Fruit fly (Drosophila melanogaster) whole organism, adult: ENCODE data around the gene gcm.

ENCODE experiments used
- CG11617 ChIP-seq: fragments of 200-800 bp; sonication (Bioruptor generic); optimal IDR thresholded peaks from 2 replicates; lab custom pipeline; 2017; ENCODE audit warnings: mild to moderate bottlenecking, missing biosample characterization, missing genetic modification reagents, missing genetic modification characterization
- CG14711 ChIP-seq: fragments of 200-800 bp; sonication (Bioruptor generic); optimal IDR thresholded peaks from 2 replicates; lab custom pipeline; 2018; ENCODE audit warnings: missing biosample characterization, mild to moderate bottlenecking, missing genetic modification characterization, moderate library complexity
- CG1620 ChIP-seq: fragments of 200-800 bp; sonication (Bioruptor generic); optimal IDR thresholded peaks from 2 replicates; lab custom pipeline; 2016; ENCODE audit warnings: missing biosample characterization, missing genetic modification characterization
- CG33017 ChIP-seq: fragments of 200-800 bp; sonication (Bioruptor generic); optimal IDR thresholded peaks from 2 replicates; lab custom pipeline; 2018; ENCODE audit warnings: missing biosample characterization, mild to moderate bottlenecking, missing genetic modification characterization, moderate library complexity
- Crg-1 ChIP-seq: fragments of 200-800 bp; sonication (Bioruptor generic); optimal IDR thresholded peaks from 2 replicates; lab custom pipeline; 2016; ENCODE audit warnings: missing biosample characterization, missing genetic modification characterization
- Hr96 ChIP-seq: fragments of 200-800 bp; sonication (Bioruptor generic); optimal IDR thresholded peaks from 2 replicates; lab custom pipeline; 2016; ENCODE audit warnings: missing biosample characterization, missing genetic modification characterization
- Mnt ChIP-seq: fragments of 200-800 bp; sonication (Bioruptor generic); optimal IDR thresholded peaks from 2 replicates; lab custom pipeline; 2016; ENCODE audit warnings: missing biosample characterization, mild to moderate bottlenecking, missing genetic modification characterization
- cic ChIP-seq: fragments of 200-800 bp; sonication (Bioruptor generic); optimal IDR thresholded peaks from 2 replicates; lab custom pipeline; 2017; ENCODE audit warnings: missing biosample characterization, mild to moderate bottlenecking, missing genetic modification characterization, moderate library complexity
- cnc ChIP-seq, 2 experiments: fragments of >200 bp; optimal IDR thresholded peaks; 2 replicates each; lab custom pipeline; 2017
- pad ChIP-seq: fragments of 200-800 bp; sonication (Bioruptor generic); optimal IDR thresholded peaks from 3 replicates; lab custom pipeline; 2017; ENCODE audit warnings: missing biosample characterization, missing genetic modification characterization, mild to moderate bottlenecking, moderate library complexity, missing genetic modification reagents
- tj ChIP-seq: fragments of 200-800 bp; sonication (Bioruptor generic); optimal IDR thresholded peaks from 3 replicates; lab custom pipeline; 2017; ENCODE audit warnings: missing biosample characterization, mild to moderate bottlenecking, missing genetic modification characterization, moderate library complexity

dm6 chr2L:9581582-9581981 lies at the start of gene gcm:
- no peak for TF ChIP-seq cnc (optimal IDR thresholded peaks at IDR 0.05; lab: Kevin White, UChicago)
- TF ChIP-seq tj (GFP tag; lab: Kevin White, UChicago), result no peak
- no peak for TF ChIP-seq Crg-1 (GFP tag; lab: Kevin White, UChicago)
- TF ChIP-seq Mnt, result no peak
- TF ChIP-seq Hr96 (GFP tag; lab: Kevin White, UChicago), result no peak
- TF ChIP-seq pad (GFP tag; lab: Kevin White, UChicago), result no peak
- TF ChIP-seq CG33017 (tag; lab: Kevin White, UChicago), result no peak
- no peak for TF ChIP-seq CG14711 (tag; lab: Kevin White, UChicago)
- no peak for TF ChIP-seq cic
- no peak for TF ChIP-seq CG11617 (GFP tag; lab: Kevin White, UChicago)
- TF ChIP-seq CG1620 (GFP tag; lab: Kevin White, UChicago), result no peak
